Worm (Caenorhabditis elegans) whole organism, L4 larva: Measurements from ENCODE around the gene mdt-19.
A peak's percentile ranks its signal among the peaks of the same experiment; 100 is the strongest.

ENCODE experiments used
- D1046.2 ChIP-seq: fragments of 200-800 bp; sonication (Bioruptor generic); IDR thresholded peaks from 2 replicates; pipeline ENCODE4 v1.3.6; 2022; ENCODE audit warnings: missing genetic modification characterization, missing compliant biosample characterization
- F26F4.8 ChIP-seq: fragments of 200-800 bp; sonication (Bioruptor generic); conservative IDR thresholded peaks from 2 replicates; pipeline ENCODE4 v1.3.6; 2022; ENCODE audit warnings: missing genetic modification characterization, missing compliant biosample characterization
- F37D6.2 ChIP-seq: sonication (generic microtip); optimal IDR thresholded peaks from 2 replicates; lab custom pipeline; 2016; ENCODE audit warnings: mild to moderate bottlenecking, missing genetic modification characterization, missing compliant biosample characterization
- R02D3.7 ChIP-seq: fragments of 150-350 bp; sonication (generic microtip); optimal IDR thresholded peaks from 3 replicates; lab custom pipeline; 2014; ENCODE audit warnings: missing biosample characterization, missing genetic modification characterization
- T20F7.1 ChIP-seq: fragments of 200-800 bp; sonication (Bioruptor generic); optimal IDR thresholded peaks from 2 replicates; lab custom pipeline; 2018; ENCODE audit warnings: mild to moderate bottlenecking, missing genetic modification characterization, missing compliant biosample characterization
- Y105C5A.15 ChIP-seq: fragments of 200-800 bp; sonication (Bioruptor generic); IDR thresholded peaks from 2 replicates; pipeline ENCODE4 v1.3.6; 2022; ENCODE audit warnings: missing genetic modification characterization, missing compliant biosample characterization
- Y5F2A.4 ChIP-seq: fragments of 200-800 bp; sonication (Bioruptor generic); optimal IDR thresholded peaks from 2 replicates; lab custom pipeline; 2018; ENCODE audit warnings: mild to moderate bottlenecking, missing genetic modification characterization, missing compliant biosample characterization
- Y75B8A.6 ChIP-seq: fragments of 200-800 bp; sonication (Bioruptor generic); IDR thresholded peaks from 2 replicates; pipeline ENCODE4 v1.3.6; 2022; ENCODE audit warnings: missing genetic modification reagents, missing genetic modification characterization, missing compliant biosample characterization
- ZK337.2 ChIP-seq: fragments of 200-800 bp; sonication (Bioruptor generic); IDR thresholded peaks from 2 replicates; pipeline ENCODE4 v1.3.6; 2022; ENCODE audit warnings: missing genetic modification reagents, missing genetic modification characterization, missing compliant biosample characterization
- ZK546.5 ChIP-seq, 2 experiments: sonication (generic microtip); optimal IDR thresholded peaks; 2 replicates each; lab custom pipeline; 2017; ENCODE audit warnings: missing biosample characterization in 2 of 2, missing genetic modification characterization in 2 of 2
- aha-1 ChIP-seq: fragments of 150-350 bp; peaks from one replicate; lab custom pipeline; 2014; ENCODE audit warnings: missing biosample characterization, missing genetic modification characterization
- ama-1 ChIP-seq: fragments of 150-350 bp; optimal IDR thresholded peaks from 2 replicates; lab custom pipeline; 2014; ENCODE audit warnings: inconsistent platforms, mixed read lengths
- arid-1 ChIP-seq: fragments of 200-800 bp; sonication (Bioruptor generic); conservative IDR thresholded peaks from 2 replicates; pipeline ENCODE4 v1.3.6; 2022; ENCODE audit warnings: missing genetic modification reagents, missing genetic modification characterization, missing compliant biosample characterization
- ceh-20 ChIP-seq: fragments of 200-800 bp; sonication (Bioruptor generic); IDR thresholded peaks from 2 replicates; pipeline ENCODE4 v1.3.6; 2022; ENCODE audit warnings: missing genetic modification reagents, missing genetic modification characterization, missing compliant biosample characterization
- ceh-44 ChIP-seq: fragments of 200-800 bp; sonication (Bioruptor generic); IDR thresholded peaks from 2 replicates; pipeline ENCODE4 v1.3.6; 2022; ENCODE audit warnings: missing genetic modification reagents, missing genetic modification characterization, missing compliant biosample characterization
- ceh-62 ChIP-seq: sonication (generic microtip); optimal IDR thresholded peaks from 2 replicates; lab custom pipeline; 2017; ENCODE audit warnings: missing biosample characterization, missing genetic modification characterization
- ceh-82 ChIP-seq: sonication (generic microtip); optimal IDR thresholded peaks from 2 replicates; lab custom pipeline; 2017; ENCODE audit warnings: missing biosample characterization, missing genetic modification characterization
- ctbp-1 ChIP-seq: fragments of 200-800 bp; sonication (Bioruptor generic); IDR thresholded peaks from 2 replicates; pipeline ENCODE4 v1.3.6; 2022; ENCODE audit warnings: missing genetic modification reagents, missing genetic modification characterization, missing compliant biosample characterization
- dmd-9 ChIP-seq: fragments of 200-800 bp; sonication (Bioruptor generic); IDR thresholded peaks from 2 replicates; pipeline ENCODE4 v1.3.6; 2022; ENCODE audit warnings: missing genetic modification reagents, missing genetic modification characterization, missing compliant biosample characterization
- dpl-1 ChIP-seq: fragments of 150-350 bp; optimal IDR thresholded peaks from 2 replicates; lab custom pipeline; 2014; ENCODE audit warnings: missing biosample characterization, missing genetic modification reagents, missing genetic modification characterization
- dve-1 ChIP-seq: sonication (generic microtip); optimal IDR thresholded peaks from 2 replicates; lab custom pipeline; 2017; ENCODE audit warnings: antibody characterized with exemption, mild to moderate bottlenecking, missing genetic modification characterization, missing compliant biosample characterization; ENCODE audit not compliant: insufficient read depth
- egl-27 ChIP-seq: sonication (generic microtip); optimal IDR thresholded peaks from 3 replicates; lab custom pipeline; 2017; ENCODE audit warnings: missing biosample characterization, missing genetic modification reagents, missing genetic modification characterization
- fos-1 ChIP-seq: fragments of 150-350 bp; optimal IDR thresholded peaks from 2 replicates; lab custom pipeline; 2014; ENCODE audit warnings: missing biosample characterization, missing genetic modification characterization
- hif-1 ChIP-seq, 2 experiments: sonication (generic microtip); optimal IDR thresholded peaks; 2 replicates each; lab custom pipeline; 2016 to 2017; ENCODE audit warnings: missing compliant biosample characterization in 2 of 2, missing genetic modification characterization in 2 of 2, missing genetic modification reagents in 2 of 2, missing genotype in 2 of 2, mild to moderate bottlenecking in 1 of 2
- hmg-1.1 ChIP-seq: fragments of 200-800 bp; sonication (Bioruptor generic); IDR thresholded peaks from 2 replicates; pipeline ENCODE4 v1.3.6; 2022; ENCODE audit warnings: missing genetic modification reagents, missing genetic modification characterization, missing compliant biosample characterization
- lin-15B ChIP-seq: fragments of 150-350 bp; sonication (generic microtip); optimal IDR thresholded peaks from 3 replicates; lab custom pipeline; 2014; ENCODE audit warnings: missing biosample characterization, missing genetic modification characterization
- lir-3 ChIP-seq: sonication (generic microtip); optimal IDR thresholded peaks from 2 replicates; lab custom pipeline; 2016; ENCODE audit warnings: mild to moderate bottlenecking, missing genetic modification characterization, missing compliant biosample characterization
- madf-5 ChIP-seq, 2 experiments: fragments of 200-800 bp; sonication (Bioruptor generic); IDR thresholded peaks; 2 replicates each; pipeline ENCODE4 v1.3.6; 2022; ENCODE audit warnings: missing compliant biosample characterization in 2 of 2, missing genetic modification characterization in 2 of 2
- madf-9 ChIP-seq: fragments of 200-800 bp; sonication (Bioruptor generic); conservative IDR thresholded peaks from 2 replicates; pipeline ENCODE4 v1.3.6; 2022; ENCODE audit warnings: missing genetic modification reagents, missing genetic modification characterization, missing compliant biosample characterization
- mxl-2 ChIP-seq: fragments of 200-800 bp; sonication (Bioruptor generic); conservative IDR thresholded peaks from 2 replicates; pipeline ENCODE4 v1.3.6; 2022; ENCODE audit warnings: missing genetic modification reagents, missing genetic modification characterization, missing compliant biosample characterization
- mxl-3 ChIP-seq: fragments of 200-800 bp; sonication (Bioruptor generic); optimal IDR thresholded peaks from 2 replicates; lab custom pipeline; 2018; ENCODE audit warnings: mild to moderate bottlenecking, missing genetic modification characterization, missing compliant biosample characterization
- nhr-10 ChIP-seq: fragments of 150-350 bp; optimal IDR thresholded peaks from 2 replicates; lab custom pipeline; 2014; ENCODE audit warnings: missing biosample characterization, missing genetic modification characterization
- nhr-102 ChIP-seq: sonication (generic microtip); optimal IDR thresholded peaks from 2 replicates; lab custom pipeline; 2016; ENCODE audit warnings: mild to moderate bottlenecking, missing genetic modification characterization, moderate library complexity, missing compliant biosample characterization
- nhr-11 ChIP-seq: fragments of 150-350 bp; optimal IDR thresholded peaks from 2 replicates; lab custom pipeline; 2014; ENCODE audit warnings: missing biosample characterization, missing genetic modification characterization
- nhr-25 ChIP-seq: sonication (generic microtip); optimal IDR thresholded peaks from 2 replicates; lab custom pipeline; 2017; ENCODE audit warnings: missing genetic modification characterization, mild to moderate bottlenecking, missing compliant biosample characterization, antibody characterized with exemption, moderate library complexity, borderline replicate concordance; ENCODE audit not compliant: insufficient read depth
- nhr-28 ChIP-seq: fragments of 150-350 bp; optimal IDR thresholded peaks from 2 replicates; lab custom pipeline; 2014; ENCODE audit warnings: missing biosample characterization, missing genetic modification characterization
- nhr-42 ChIP-seq: fragments of 200-800 bp; sonication (Bioruptor generic); IDR thresholded peaks from 2 replicates; pipeline ENCODE4 v1.3.6; 2022; ENCODE audit warnings: missing genetic modification characterization, missing compliant biosample characterization
- nhr-76 ChIP-seq: fragments of 150-350 bp; optimal IDR thresholded peaks from 2 replicates; lab custom pipeline; 2014; ENCODE audit warnings: missing biosample characterization, missing genetic modification characterization
- nhr-77 ChIP-seq: fragments of 150-350 bp; optimal IDR thresholded peaks from 2 replicates; lab custom pipeline; 2014; ENCODE audit warnings: missing biosample characterization, missing genetic modification characterization
- pqm-1 ChIP-seq: sonication (generic microtip); optimal IDR thresholded peaks from 2 replicates; lab custom pipeline; 2017; ENCODE audit warnings: missing biosample characterization, missing genetic modification characterization
- rbr-2 ChIP-seq: sonication (generic microtip); optimal IDR thresholded peaks from 2 replicates; lab custom pipeline; 2016; ENCODE audit warnings: missing genotype, missing genetic modification characterization, missing compliant biosample characterization
- set-16 ChIP-seq: fragments of 200-800 bp; sonication (Bioruptor generic); IDR thresholded peaks from 2 replicates; pipeline ENCODE4 v1.3.6; 2022; ENCODE audit warnings: missing genetic modification reagents, missing genetic modification characterization, missing compliant biosample characterization
- skn-1 ChIP-seq: fragments of 150-350 bp; optimal IDR thresholded peaks from 2 replicates; lab custom pipeline; 2014; ENCODE audit warnings: missing biosample characterization, missing genetic modification characterization
- unc-130 ChIP-seq: sonication (generic microtip); optimal IDR thresholded peaks from 2 replicates; lab custom pipeline; 2016; ENCODE audit warnings: missing genetic modification reagents, missing genetic modification characterization, missing compliant biosample characterization
- unc-39 ChIP-seq: sonication (generic microtip); optimal IDR thresholded peaks from 2 replicates; lab custom pipeline; 2017; ENCODE audit warnings: missing biosample characterization, missing genetic modification characterization
- vab-7 ChIP-seq: fragments of 200-800 bp; sonication (Bioruptor generic); IDR thresholded peaks from 2 replicates; pipeline ENCODE4 v1.3.6; 2022; ENCODE audit warnings: missing genetic modification reagents, missing genetic modification characterization, missing compliant biosample characterization
- zfp-2 ChIP-seq: sonication (generic microtip); optimal IDR thresholded peaks from 2 replicates; lab custom pipeline; 2016; ENCODE audit warnings: mild to moderate bottlenecking, missing genetic modification characterization, missing compliant biosample characterization
- zfp-3 ChIP-seq: fragments of 200-800 bp; sonication (Bioruptor generic); conservative IDR thresholded peaks from 2 replicates; pipeline ENCODE4 v1.3.6; 2022; ENCODE audit warnings: missing genetic modification reagents, missing genetic modification characterization, missing compliant biosample characterization
- ztf-11 ChIP-seq: fragments of 150-350 bp; optimal IDR thresholded peaks from 2 replicates; lab custom pipeline; 2014; ENCODE audit warnings: missing biosample characterization, missing genetic modification characterization
- ztf-7 ChIP-seq: fragments of 150-350 bp; optimal IDR thresholded peaks from 2 replicates; lab custom pipeline; 2014; ENCODE audit warnings: missing biosample characterization, missing genetic modification characterization

mdt-19 gene

DNA sequence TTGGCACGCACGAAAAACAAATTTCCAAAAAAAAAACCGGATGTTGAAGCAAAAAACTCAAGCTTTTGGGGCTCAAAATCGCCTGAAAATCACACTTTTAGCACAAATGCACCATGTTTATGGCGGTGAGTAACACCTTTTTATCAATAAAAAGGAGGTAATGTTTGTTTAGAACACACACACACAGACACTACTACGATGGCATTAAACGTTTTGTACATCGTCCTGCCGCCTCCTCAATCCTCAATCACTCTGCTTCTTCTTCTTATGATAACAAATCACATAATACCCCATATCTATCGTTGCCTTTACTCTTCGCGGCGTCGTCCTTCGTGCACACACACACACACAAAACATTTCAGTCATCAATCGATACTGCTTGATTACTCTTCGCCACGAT, 11.7 kb upstream of the mdt-19 start, which contains the start of gene gpa-17 (continued):
- TF ChIP-seq Y5F2A.4 (GFP tag; lab: Kevin White, UChicago), result no peak
- TF ChIP-seq pqm-1, result peak; percentile 73
- TF ChIP-seq arid-1, result no peak
- TF ChIP-seq ceh-44 (GFP tag; lab: Robert Waterston, UW), result no peak
- no peak for TF ChIP-seq skn-1 (tag; lab: Kevin White, UChicago)
- TF ChIP-seq Y75B8A.6 (GFP tag; lab: Robert Waterston, UW), result no peak
- no peak for TF ChIP-seq zfp-2 (tag; lab: Kevin White, UChicago)
- TF ChIP-seq dpl-1 (GFP tag; lab: Kevin White, UChicago), result no peak
- TF ChIP-seq set-16 (GFP tag; lab: Robert Waterston, UW), result no peak
- TF ChIP-seq dmd-9 (GFP tag; lab: Robert Waterston, UW), result no peak
- no peak for TF ChIP-seq lin-15B (tag; lab: Kevin White, UChicago)

DNA sequence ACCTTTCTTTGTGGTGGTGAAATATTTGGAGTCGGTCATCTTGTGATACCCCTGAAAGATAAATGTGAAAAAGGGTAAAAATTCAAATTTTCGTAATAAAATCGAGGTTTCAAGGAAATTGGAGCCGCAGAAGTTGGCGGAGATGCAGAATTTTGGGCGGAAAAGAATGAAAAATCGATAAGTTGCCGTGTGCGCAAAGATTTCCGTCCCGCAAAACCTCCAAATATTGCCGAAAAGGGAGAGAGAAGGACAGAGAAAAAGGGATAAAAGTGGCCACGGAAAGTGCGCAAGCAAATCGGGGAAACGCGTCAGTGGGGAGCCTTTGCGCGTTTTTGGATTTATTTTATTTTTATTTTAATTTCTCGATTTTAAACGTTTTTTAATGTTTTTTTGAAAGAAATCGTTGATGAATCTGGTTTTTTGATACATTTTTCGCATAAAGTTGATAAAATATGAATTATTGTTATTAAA, 834 bp upstream of the mdt-19 start, which contains the start of gene apb-1:
Gene apb-1, minus strand, starts transcription at position 51 of the 471 bp plus-strand sequence.
- peak; percentile 83 for TF ChIP-seq ztf-7 (tag; lab: Kevin White, UChicago)
- TF ChIP-seq nhr-11, result peak; percentile 79
- peak; percentile 72 for TF ChIP-seq nhr-42 (GFP tag; lab: Robert Waterston, UW)
- TF ChIP-seq ceh-62 (tag; lab: Kevin White, UChicago), result no peak
- peak; percentile 88 for TF ChIP-seq hmg-1.1 (GFP tag; lab: Robert Waterston, UW)
- TF ChIP-seq nhr-76 (tag; lab: Kevin White, UChicago), result no peak
- TF ChIP-seq aha-1 (tag; lab: Kevin White, UChicago), result peak; percentile 44
- TF ChIP-seq mxl-2, result no peak
- no peak for TF ChIP-seq nhr-10 (tag; lab: Kevin White, UChicago)
- TF ChIP-seq nhr-28 (tag; lab: Kevin White, UChicago), result peak; percentile 39
- TF ChIP-seq nhr-25 (tag; lab: Kevin White, UChicago), result peak; percentile 29
- no peak for TF ChIP-seq mxl-3 (GFP tag; lab: Kevin White, UChicago)
- TF ChIP-seq ama-1, result peak; percentile 69
- TF ChIP-seq Y105C5A.15 (GFP tag; lab: Robert Waterston, UW), result no peak
- peak; percentile 51; the same call in 1 of the 2 replicates for TF ChIP-seq vab-7 (GFP tag; lab: Robert Waterston, UW)
- peak; percentile 44 for TF ChIP-seq unc-130
- TF ChIP-seq madf-5 (GFP tag; IDR thresholded peaks at IDR 0.05; lab: Robert Waterston, UW), result no peak
- peak; percentile 95 for TF ChIP-seq ctbp-1 (GFP tag; lab: Robert Waterston, UW)
- TF ChIP-seq T20F7.1 (GFP tag; lab: Kevin White, UChicago), result peak; percentile 78
- peak; percentile 52 for TF ChIP-seq zfp-2 (tag; lab: Kevin White, UChicago)
- peak; percentile 71; the same call in 1 of the 2 replicates for TF ChIP-seq ceh-20 (GFP tag; lab: Robert Waterston, UW)
- TF ChIP-seq egl-27, result no peak
- peak; percentile 43; the same call in 1 of the 2 replicates for TF ChIP-seq zfp-3 (GFP tag; lab: Robert Waterston, UW)
- peak; percentile 88 for TF ChIP-seq nhr-102
- TF ChIP-seq R02D3.7 (tag; lab: Kevin White, UChicago), result no peak
- no peak for TF ChIP-seq ZK337.2
- TF ChIP-seq hif-1 (tag; optimal IDR thresholded peaks at IDR 0.05; lab: Kevin White, UChicago), result peak in 1 of 2 experiments; percentile 59
- peak; percentile 90 for TF ChIP-seq F37D6.2 (tag; lab: Kevin White, UChicago)
- no peak for TF ChIP-seq fos-1
- TF ChIP-seq unc-39 (tag; lab: Kevin White, UChicago), result no peak
- no peak for TF ChIP-seq ZK546.5 (tag; optimal IDR thresholded peaks at IDR 0.05; lab: Kevin White, UChicago)
- TF ChIP-seq nhr-77, result peak; percentile 56
- 0 out of 2 replicates have a peak, but pooled peaks have one; percentile 66 for TF ChIP-seq D1046.2 (GFP tag; lab: Robert Waterston, UW)
- no peak for TF ChIP-seq pqm-1
- peak; percentile 95 for TF ChIP-seq rbr-2 (tag; lab: Kevin White, UChicago)
- TF ChIP-seq ztf-11 (tag; lab: Kevin White, UChicago), result no peak
- TF ChIP-seq dve-1 (tag; lab: Kevin White, UChicago), result peak; percentile 94
- TF ChIP-seq madf-9 (GFP tag; lab: Robert Waterston, UW), result peak; percentile 69
- no peak for TF ChIP-seq ceh-82 (tag; lab: Kevin White, UChicago)
- no peak for TF ChIP-seq lir-3
- TF ChIP-seq Y75B8A.6 (GFP tag; lab: Robert Waterston, UW), result no peak
- TF ChIP-seq F26F4.8, result no peak
